Worm (Caenorhabditis elegans): ENCODE data around the gene C47G2.4.

ce11 chrII:11261173-11261572 is 32.2 kb downstream of the C47G2.4 start, which contains the start of gene T05B9.1:
- TF ChIP-seq lin-39 (tag; optimal IDR thresholded peaks at IDR 0.05) (no peak), ets-5 (GFP tag; IDR thresholded peaks at IDR 0.05) (no peak), egl-27 (tag; optimal IDR thresholded peaks at IDR 0.05) (no peak), mdl-1 (tag; optimal IDR thresholded peaks at IDR 0.05) (no peak), snpc-4 (tag; optimal IDR thresholded peaks at IDR 0.05) (no peak), nhr-11 (tag; optimal IDR thresholded peaks at IDR 0.05) (no peak), fkh-4 (tag; optimal IDR thresholded peaks at IDR 0.05; ENCODE audit: borderline replicate concordance) (no peak), elt-2 (tag; optimal IDR thresholded peaks at IDR 0.05) (no peak), nhr-20 (tag; optimal IDR thresholded peaks at IDR 0.05) (no peak), ztf-11 (tag; optimal IDR thresholded peaks at IDR 0.05) (no peak), lsy-2 (tag; optimal IDR thresholded peaks at IDR 0.05) (no peak), nhr-90 (tag; optimal IDR thresholded peaks at IDR 0.05; ENCODE audit: poor library complexity) (no peak), unc-130 (tag; optimal IDR thresholded peaks at IDR 0.05) (no peak), unc-86 (tag; optimal IDR thresholded peaks at IDR 0.05) (no peak)
